Worm (Caenorhabditis elegans) whole organism, L1 larva: Measurements from ENCODE around the gene lsy-12.

Source experiments
- C04F5.9 ChIP-seq: sonication (generic microtip); optimal IDR thresholded peaks from 2 replicates; lab custom pipeline; 2016; ENCODE audit warnings: missing genetic modification characterization, missing compliant biosample characterization
- C16A3.4 ChIP-seq: fragments of 150-350 bp; optimal IDR thresholded peaks from 2 replicates; lab custom pipeline; 2014; ENCODE audit warnings: missing biosample characterization, missing genetic modification characterization
- F16B12.6 ChIP-seq: fragments of 150-350 bp; optimal IDR thresholded peaks from 2 replicates; lab custom pipeline; 2014; ENCODE audit warnings: missing biosample characterization, missing genetic modification characterization
- Y116A8C.19 ChIP-seq: sonication (generic microtip); optimal IDR thresholded peaks from 2 replicates; lab custom pipeline; 2016; ENCODE audit warnings: missing compliant biosample characterization, missing genetic modification characterization, borderline replicate concordance
- aha-1 ChIP-seq: fragments of 150-350 bp; optimal IDR thresholded peaks from 2 replicates; lab custom pipeline; 2014; ENCODE audit warnings: missing biosample characterization, missing genetic modification characterization
- alr-1 ChIP-seq: fragments of 200-800 bp; sonication (Bioruptor generic); optimal IDR thresholded peaks from 2 replicates; lab custom pipeline; 2018; ENCODE audit warnings: borderline replicate concordance, mild to moderate bottlenecking, missing genetic modification characterization, missing compliant biosample characterization
- ama-1 ChIP-seq: fragments of 150-350 bp; optimal IDR thresholded peaks from 2 replicates; lab custom pipeline; 2014
- blmp-1 ChIP-seq: fragments of 150-350 bp; optimal IDR thresholded peaks from 2 replicates; lab custom pipeline; 2014; ENCODE audit warnings: missing biosample characterization, missing genetic modification characterization
- ceh-8 ChIP-seq: fragments of 200-800 bp; sonication (Bioruptor generic); optimal IDR thresholded peaks from 2 replicates; lab custom pipeline; 2018; ENCODE audit warnings: mild to moderate bottlenecking, missing genetic modification characterization, moderate library complexity, missing compliant biosample characterization
- ceh-82 ChIP-seq, 3 experiments: fragments of 150-350 bp in 1 of 3; sonication (generic microtip) in 2 of 3; optimal IDR thresholded peaks; 2 replicates each; lab custom pipeline; 2014 to 2017; ENCODE audit warnings: missing biosample characterization in 3 of 3, missing genetic modification characterization in 3 of 3
- ceh-90 ChIP-seq: sonication (generic microtip); optimal IDR thresholded peaks from 2 replicates; lab custom pipeline; 2016; ENCODE audit warnings: missing genetic modification characterization, missing compliant biosample characterization
- dpl-1 ChIP-seq, 3 experiments: fragments of 150-350 bp in 2 of 3; sonication (generic microtip) in 1 of 3; optimal IDR thresholded peaks; 2 replicates each; lab custom pipeline; 2014 to 2017; ENCODE audit warnings: missing biosample characterization in 3 of 3, missing genetic modification characterization in 3 of 3, missing genetic modification reagents in 3 of 3
- dsc-1 ChIP-seq: sonication (generic microtip); optimal IDR thresholded peaks from 2 replicates; lab custom pipeline; 2016; ENCODE audit warnings: mild to moderate bottlenecking, missing genetic modification characterization, missing compliant biosample characterization
- efl-1 ChIP-seq, 4 experiments: fragments of 150-350 bp; optimal IDR thresholded peaks in 3 of 4; peaks in 1 of 4; 1 replicate in 1 of 4; 2 replicates in 3 of 4; lab custom pipeline; 2014; ENCODE audit warnings: missing biosample characterization in 2 of 4, missing genetic modification characterization in 2 of 4, missing genetic modification reagents in 2 of 4
- efl-3 ChIP-seq: fragments of 200-800 bp; sonication (Bioruptor generic); optimal IDR thresholded peaks from 2 replicates; lab custom pipeline; 2018; ENCODE audit warnings: mild to moderate bottlenecking, missing genetic modification characterization, missing compliant biosample characterization
- egl-13 ChIP-seq: sonication (generic microtip); optimal IDR thresholded peaks from 2 replicates; lab custom pipeline; 2016; ENCODE audit warnings: missing genotype, missing genetic modification reagents, missing genetic modification characterization, missing compliant biosample characterization
- egl-27 ChIP-seq, 2 experiments: fragments of 150-350 bp in 1 of 2; sonication (generic microtip); optimal IDR thresholded peaks; 3 replicates each; lab custom pipeline; 2017 to 2018; ENCODE audit warnings: missing biosample characterization in 2 of 2, missing genetic modification characterization in 2 of 2, missing genetic modification reagents in 2 of 2
- elt-3 ChIP-seq, 6 experiments: fragments of 150-350 bp in 1 of 6; sonication (generic microtip); optimal IDR thresholded peaks; 2 replicates each; lab custom pipeline; 2017 to 2018; ENCODE audit warnings: missing biosample characterization in 6 of 6, missing genetic modification characterization in 6 of 6, inconsistent platforms in 1 of 6
- ets-5 ChIP-seq: fragments of 200-800 bp; sonication (Bioruptor generic); IDR thresholded peaks from 2 replicates; pipeline ENCODE4 v1.3.6; 2022; ENCODE audit warnings: missing genetic modification characterization, missing compliant biosample characterization
- fkh-4 ChIP-seq: sonication (generic microtip); optimal IDR thresholded peaks from 2 replicates; lab custom pipeline; 2016; ENCODE audit warnings: missing compliant biosample characterization, missing genetic modification characterization, borderline replicate concordance
- fkh-8 ChIP-seq: sonication (generic microtip); optimal IDR thresholded peaks from 2 replicates; lab custom pipeline; 2016; ENCODE audit warnings: mild to moderate bottlenecking, missing genetic modification characterization, missing compliant biosample characterization
- irx-1 ChIP-seq: sonication (generic microtip); optimal IDR thresholded peaks from 2 replicates; lab custom pipeline; 2016; ENCODE audit warnings: missing genetic modification characterization, missing compliant biosample characterization
- lin-14 ChIP-seq: fragments of 200-800 bp; sonication (Bioruptor generic); optimal IDR thresholded peaks from 2 replicates; lab custom pipeline; 2018; ENCODE audit warnings: mild to moderate bottlenecking, missing genetic modification characterization, moderate library complexity, missing compliant biosample characterization
- lin-15B ChIP-seq: fragments of 150-350 bp; sonication (generic microtip); optimal IDR thresholded peaks from 3 replicates; lab custom pipeline; 2014; ENCODE audit warnings: missing biosample characterization, missing genetic modification characterization
- lin-35 ChIP-seq, 2 experiments: fragments of 150-350 bp; optimal IDR thresholded peaks; 2 replicates each; lab custom pipeline; 2014; ENCODE audit warnings: missing biosample characterization in 2 of 2, missing genetic modification characterization in 2 of 2, missing genetic modification reagents in 2 of 2
- lin-39 ChIP-seq: fragments of 150-350 bp; optimal IDR thresholded peaks from 2 replicates; lab custom pipeline; 2014; ENCODE audit warnings: missing biosample characterization, missing genetic modification reagents, missing genetic modification characterization
- mab-9 ChIP-seq: fragments of 200-800 bp; sonication (Bioruptor generic); IDR thresholded peaks from 2 replicates; pipeline ENCODE4 v1.3.6; 2022; ENCODE audit warnings: missing genetic modification reagents, missing genetic modification characterization, missing compliant biosample characterization
- mdl-1 ChIP-seq, 2 experiments: fragments of 150-350 bp; optimal IDR thresholded peaks; 2 replicates each; lab custom pipeline; 2014 to 2017; ENCODE audit warnings: missing biosample characterization in 2 of 2, missing genetic modification characterization in 2 of 2, inconsistent platforms in 1 of 2
- mef-2 ChIP-seq: fragments of 150-350 bp; optimal IDR thresholded peaks from 2 replicates; lab custom pipeline; 2014; ENCODE audit warnings: missing biosample characterization, missing genetic modification characterization
- nhr-11 ChIP-seq: fragments of 150-350 bp; optimal IDR thresholded peaks from 2 replicates; lab custom pipeline; 2014; ENCODE audit warnings: missing biosample characterization, missing genetic modification characterization
- nhr-12 ChIP-seq: sonication (generic microtip); optimal IDR thresholded peaks from 2 replicates; lab custom pipeline; 2017; ENCODE audit warnings: missing biosample characterization, missing genetic modification characterization
- nhr-19 ChIP-seq: fragments of 200-800 bp; sonication (Bioruptor generic); conservative IDR thresholded peaks from 2 replicates; pipeline ENCODE4 v1.3.6; 2022; ENCODE audit warnings: missing genetic modification characterization, missing compliant biosample characterization
- nhr-71 ChIP-seq: sonication (generic microtip); optimal IDR thresholded peaks from 2 replicates; lab custom pipeline; 2016; ENCODE audit warnings: mild to moderate bottlenecking, missing genetic modification characterization, moderate library complexity, missing compliant biosample characterization
- nhr-85 ChIP-seq: sonication (generic microtip); peaks from one replicate; lab custom pipeline; 2016; ENCODE audit warnings: missing genetic modification characterization, inconsistent platforms, missing compliant biosample characterization
- nhr-90 ChIP-seq: sonication (generic microtip); optimal IDR thresholded peaks from 2 replicates; lab custom pipeline; 2016; ENCODE audit warnings: mild to moderate bottlenecking, missing genetic modification characterization, missing compliant biosample characterization; ENCODE audit not compliant: poor library complexity
- pax-3 ChIP-seq: fragments of 200-800 bp; sonication (Bioruptor generic); optimal IDR thresholded peaks from 2 replicates; lab custom pipeline; 2018; ENCODE audit warnings: mild to moderate bottlenecking, missing genetic modification characterization, moderate library complexity, missing compliant biosample characterization
- rnt-1 ChIP-seq: sonication (generic microtip); optimal IDR thresholded peaks from 2 replicates; lab custom pipeline; 2016; ENCODE audit warnings: mild to moderate bottlenecking, missing genetic modification characterization, moderate library complexity, missing compliant biosample characterization
- sox-4 ChIP-seq: sonication (generic microtip); optimal IDR thresholded peaks from 2 replicates; lab custom pipeline; 2016; ENCODE audit warnings: missing genetic modification characterization, missing compliant biosample characterization
- sptf-1 ChIP-seq: fragments of 150-350 bp; optimal IDR thresholded peaks from 2 replicates; lab custom pipeline; 2014; ENCODE audit warnings: missing biosample characterization, missing genetic modification characterization
- sup-37 ChIP-seq: fragments of 200-800 bp; sonication (Bioruptor generic); optimal IDR thresholded peaks from 2 replicates; lab custom pipeline; 2018; ENCODE audit warnings: mild to moderate bottlenecking, missing genetic modification characterization, missing compliant biosample characterization
- swsn-7 ChIP-seq: sonication (generic microtip); optimal IDR thresholded peaks from 2 replicates; lab custom pipeline; 2016; ENCODE audit warnings: missing genetic modification characterization, missing compliant biosample characterization
- unc-130 ChIP-seq: fragments of 150-350 bp; optimal IDR thresholded peaks from 2 replicates; lab custom pipeline; 2017; ENCODE audit warnings: missing biosample characterization, missing genetic modification characterization, inconsistent platforms
- unc-30 ChIP-seq: sonication (generic microtip); optimal IDR thresholded peaks from 2 replicates; lab custom pipeline; 2017; ENCODE audit warnings: missing biosample characterization, missing genetic modification characterization
- unc-62 ChIP-seq: fragments of 150-350 bp; optimal IDR thresholded peaks from 2 replicates; lab custom pipeline; 2014; ENCODE audit warnings: missing biosample characterization, missing genetic modification reagents, missing genetic modification characterization
- xbp-1 ChIP-seq: sonication (generic microtip); optimal IDR thresholded peaks from 2 replicates; lab custom pipeline; 2016; ENCODE audit warnings: missing genetic modification characterization, missing compliant biosample characterization
- zip-4 ChIP-seq: fragments of 200-800 bp; sonication (Bioruptor generic); optimal IDR thresholded peaks from 2 replicates; lab custom pipeline; 2018; ENCODE audit warnings: mild to moderate bottlenecking, missing genetic modification characterization, moderate library complexity, missing compliant biosample characterization
- ztf-11 ChIP-seq, 2 experiments: sonication (generic microtip); optimal IDR thresholded peaks; 2 replicates each; lab custom pipeline; 2016 to 2017; ENCODE audit warnings: missing genetic modification characterization in 2 of 2, missing biosample characterization in 1 of 2, missing compliant biosample characterization in 1 of 2

Gene lsy-12

ce11 chrV:9855920-9856852 is 3.6 kb downstream of the lsy-12 start (continued):
- TF ChIP-seq efl-1 (optimal IDR thresholded peaks at IDR 0.05; lab: Kevin White, UChicago) (peak; percentile 51 to 67), efl-1 (GFP tag; optimal IDR thresholded peaks at IDR 0.05 in 1 of 2; lab: Kevin White, UChicago) (peak; percentile 41 to 89), mab-9 (GFP tag; lab: Robert Waterston, UW) (no peak), fkh-8 (tag; lab: Kevin White, UChicago) (peak; percentile 31), blmp-1 (tag; lab: Kevin White, UChicago) (peak; percentile 75), C04F5.9 (no peak), elt-3 (tag; optimal IDR thresholded peaks at IDR 0.05; lab: Kevin White, UChicago) (peak in 1 of 6 experiments; percentile 25), ceh-8 (no peak), alr-1 (tag; lab: Kevin White, UChicago) (no peak), C16A3.4 (tag; lab: Kevin White, UChicago) (no peak), lin-35 (GFP tag; optimal IDR thresholded peaks at IDR 0.05; lab: Kevin White, UChicago) (peak; percentile 11 to 51), ztf-11 (tag; optimal IDR thresholded peaks at IDR 0.05; lab: Kevin White, UChicago) (no peak), nhr-85 (peak; percentile 66), lin-15B (tag; lab: Kevin White, UChicago) (no peak), nhr-19 (peak; percentile 42), egl-13 (tag; lab: Kevin White, UChicago) (no peak), egl-27 (tag; optimal IDR thresholded peaks at IDR 0.05; lab: Kevin White, UChicago) (no peak), nhr-71 (peak; percentile 31), xbp-1 (tag; lab: Kevin White, UChicago) (peak; percentile 70), pax-3 (no peak), sox-4 (tag; lab: Kevin White, UChicago) (no peak), nhr-11 (tag; lab: Kevin White, UChicago) (no peak), rnt-1 (tag; lab: Kevin White, UChicago) (peak; percentile 67), efl-3 (GFP tag; lab: Kevin White, UChicago) (no peak), fkh-4 (tag; lab: Kevin White, UChicago) (no peak), dsc-1 (tag; lab: Kevin White, UChicago) (peak; percentile 9), sup-37 (no peak), swsn-7 (tag; lab: Kevin White, UChicago) (peak; percentile 45), aha-1 (tag; lab: Kevin White, UChicago) (no peak), irx-1 (peak; percentile 8), nhr-90 (peak; percentile 9), ceh-90 (no peak), mdl-1 (tag; optimal IDR thresholded peaks at IDR 0.05; lab: Kevin White, UChicago) (peak in 1 of 2 experiments; percentile 32), mef-2 (tag; lab: Kevin White, UChicago) (no peak), zip-4 (GFP tag; lab: Kevin White, UChicago) (no peak), unc-130 (tag; lab: Kevin White, UChicago) (no peak), dpl-1 (GFP tag; optimal IDR thresholded peaks at IDR 0.05; lab: Kevin White, UChicago) (peak in 2 of 3 experiments; percentile 45 to 51), ceh-82 (tag; optimal IDR thresholded peaks at IDR 0.05; lab: Kevin White, UChicago) (no peak), unc-62 (GFP tag; lab: Kevin White, UChicago) (no peak)

- no peak for TF ChIP-seq elt-3 (tag; optimal IDR thresholded peaks at IDR 0.05; lab: Kevin White, UChicago)
- no peak for TF ChIP-seq F16B12.6 (tag; lab: Kevin White, UChicago)
- no peak for TF ChIP-seq unc-30 (tag; lab: Kevin White, UChicago)
- no peak for TF ChIP-seq egl-27 (tag; optimal IDR thresholded peaks at IDR 0.05; lab: Kevin White, UChicago)
- no peak for TF ChIP-seq nhr-12 (tag; lab: Kevin White, UChicago)
- no peak for TF ChIP-seq sptf-1
- TF ChIP-seq ama-1: no peak
- TF ChIP-seq ets-5 (GFP tag; lab: Robert Waterston, UW): no peak
- no peak for TF ChIP-seq rnt-1 (tag; lab: Kevin White, UChicago)
- peak in 1 of 2 experiments; percentile 4 for TF ChIP-seq lin-35 (GFP tag; optimal IDR thresholded peaks at IDR 0.05; lab: Kevin White, UChicago)
- TF ChIP-seq Y116A8C.19: no peak
- peak in 1 of 2 experiments; percentile 1 for TF ChIP-seq efl-1 (optimal IDR thresholded peaks at IDR 0.05; lab: Kevin White, UChicago)
- no peak for TF ChIP-seq efl-1 (GFP tag; optimal IDR thresholded peaks at IDR 0.05 in 1 of 2; lab: Kevin White, UChicago)
- TF ChIP-seq fkh-8 (tag; lab: Kevin White, UChicago): no peak
- TF ChIP-seq lin-14 (GFP tag; lab: Kevin White, UChicago): peak; percentile 67
- TF ChIP-seq nhr-71: no peak
- TF ChIP-seq ceh-90: no peak
- TF ChIP-seq aha-1 (tag; lab: Kevin White, UChicago): no peak
- TF ChIP-seq nhr-90: no peak
- TF ChIP-seq unc-62 (GFP tag; lab: Kevin White, UChicago): no peak
- TF ChIP-seq lin-39 (tag; lab: Kevin White, UChicago): no peak
- TF ChIP-seq sup-37: no peak
- TF ChIP-seq ceh-82 (tag; optimal IDR thresholded peaks at IDR 0.05; lab: Kevin White, UChicago): peak in 1 of 3 experiments; percentile 19
- TF ChIP-seq pax-3: no peak
Observed at ce11 chrV:9853801-9854200, 6.0 kb downstream of the lsy-12 start.
